Worm (Caenorhabditis elegans) whole organism, L4 larva: ENCODE data around the gene mct-4.

Experiments used
- T26A8.4 ChIP-seq: fragments of 200-800 bp; sonication (Bioruptor generic); IDR thresholded peaks from 2 replicates; pipeline ENCODE4 v1.3.6; 2022; ENCODE audit warnings: missing genetic modification characterization, missing compliant biosample characterization
- ama-1 ChIP-seq: fragments of 150-350 bp; optimal IDR thresholded peaks from 2 replicates; lab custom pipeline; 2014; ENCODE audit warnings: inconsistent platforms, mixed read lengths
- ces-1 ChIP-seq: fragments of 150-350 bp; sonication (generic microtip); optimal IDR thresholded peaks from 4 replicates; lab custom pipeline; 2014; ENCODE audit warnings: missing biosample characterization, missing genetic modification reagents, missing genetic modification characterization
- daf-19 ChIP-seq: fragments of 200-800 bp; sonication (Bioruptor generic); conservative IDR thresholded peaks from 2 replicates; pipeline ENCODE4 v1.3.6; 2022; ENCODE audit warnings: missing genetic modification characterization, missing compliant biosample characterization
- lin-39 ChIP-seq: fragments of 150-350 bp; optimal IDR thresholded peaks from 2 replicates; lab custom pipeline; 2014; ENCODE audit warnings: missing biosample characterization, missing genetic modification reagents, missing genetic modification characterization
- pha-4 ChIP-seq, 2 experiments: fragments of 150-350 bp in 1 of 2; fragments of 200-800 bp in 1 of 2; sonication (Bioruptor generic) in 1 of 2; IDR thresholded peaks in 1 of 2; optimal IDR thresholded peaks in 1 of 2; 2 replicates each; pipeline versions ENCODE4 v1.3.6 to Lab custom; 2014 to 2022; ENCODE audit warnings: missing genetic modification characterization in 2 of 2, missing genetic modification reagents in 2 of 2, missing biosample characterization in 1 of 2, missing compliant biosample characterization in 1 of 2
- pqm-1 ChIP-seq: sonication (generic microtip); optimal IDR thresholded peaks from 2 replicates; lab custom pipeline; 2017; ENCODE audit warnings: missing biosample characterization, missing genetic modification characterization
- unc-62 ChIP-seq, 3 experiments: fragments of 150-350 bp in 1 of 3; sonication (generic microtip); optimal IDR thresholded peaks in 2 of 3; peaks in 1 of 3; 1 replicate in 1 of 3; 2 replicates in 2 of 3; lab custom pipeline; 2014 to 2017; ENCODE audit warnings: missing biosample characterization in 3 of 3, missing genetic modification characterization in 3 of 3, missing genetic modification reagents in 3 of 3, missing genotype in 1 of 3

DNA sequence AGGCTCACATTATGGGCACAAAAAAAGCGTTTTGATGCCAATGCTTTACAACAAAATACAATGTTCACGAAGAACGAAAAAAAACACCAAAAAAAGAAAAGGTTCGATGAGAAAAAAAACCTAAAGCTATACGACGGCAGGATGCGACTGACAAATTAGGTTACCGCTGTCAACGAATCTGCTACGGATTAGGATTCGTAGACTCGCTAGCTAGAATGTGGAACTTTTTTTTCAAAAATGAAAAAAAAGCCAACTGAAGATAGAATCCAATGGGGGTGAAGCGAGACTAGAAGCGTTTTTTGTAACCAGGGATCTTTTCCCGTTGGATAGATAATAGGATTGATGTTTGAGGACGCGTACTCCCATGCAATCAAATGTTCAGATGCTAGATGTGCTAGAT is 27.6 kb downstream of the mct-4 start:
- TF ChIP-seq pha-4 (GFP tag; IDR thresholded peaks at IDR 0.05; lab: Robert Waterston, UW) (no peak), pha-4 (tag; optimal IDR thresholded peaks at IDR 0.05; lab: Kevin White, UChicago) (no peak), T26A8.4 (GFP tag; lab: Robert Waterston, UW) (no peak), ama-1 (lab: Kevin White, UChicago) (no peak), ces-1 (GFP tag; lab: Kevin White, UChicago) (peak; percentile 69), unc-62 (GFP tag; optimal IDR thresholded peaks at IDR 0.05 in 1 of 2; lab: Kevin White, UChicago) (no peak), unc-62 (tag; optimal IDR thresholded peaks at IDR 0.05; lab: Kevin White, UChicago) (no peak), daf-19 (no peak), lin-39 (no peak), pqm-1 (tag; lab: Kevin White, UChicago) (no peak)
